Worm (Caenorhabditis elegans) whole organism, L4 larva: ENCODE data around the gene F53B7.4.

Source experiments
- F10B5.3 ChIP-seq: sonication (generic microtip); optimal IDR thresholded peaks from 2 replicates; lab custom pipeline; 2016; ENCODE audit warnings: mild to moderate bottlenecking, missing genetic modification characterization, missing compliant biosample characterization
- F44E2.7 ChIP-seq: fragments of 200-800 bp; sonication (Bioruptor generic); IDR thresholded peaks from 2 replicates; pipeline ENCODE4 v2.1.2; 2022; ENCODE audit warnings: missing genetic modification characterization, missing compliant biosample characterization
- F49E8.2 ChIP-seq: sonication (generic microtip); optimal IDR thresholded peaks from 2 replicates; lab custom pipeline; 2016; ENCODE audit warnings: missing compliant biosample characterization, mild to moderate bottlenecking, missing genetic modification characterization, borderline replicate concordance
- aha-1 ChIP-seq: fragments of 150-350 bp; peaks from one replicate; lab custom pipeline; 2014; ENCODE audit warnings: missing biosample characterization, missing genetic modification characterization
- cey-2 ChIP-seq: sonication (generic microtip); optimal IDR thresholded peaks from 3 replicates; lab custom pipeline; 2017; ENCODE audit warnings: missing genetic modification characterization, mild to moderate bottlenecking, missing compliant biosample characterization, antibody characterized with exemption, borderline replicate concordance; ENCODE audit not compliant: insufficient read depth
- daf-12 ChIP-seq: fragments of 150-350 bp; optimal IDR thresholded peaks from 2 replicates; lab custom pipeline; 2014; ENCODE audit warnings: missing biosample characterization, missing genetic modification reagents, missing genetic modification characterization
- daf-16 ChIP-seq, 3 experiments: sonication (generic microtip); optimal IDR thresholded peaks; 2 replicates each; lab custom pipeline; 2016 to 2017; ENCODE audit warnings: missing genetic modification characterization in 3 of 3, missing genetic modification reagents in 3 of 3, mild to moderate bottlenecking in 2 of 3, missing compliant biosample characterization in 2 of 3, missing biosample characterization in 1 of 3, moderate library complexity in 1 of 3
- daf-19 ChIP-seq: fragments of 200-800 bp; sonication (Bioruptor generic); conservative IDR thresholded peaks from 2 replicates; pipeline ENCODE4 v1.3.6; 2022; ENCODE audit warnings: missing genetic modification characterization, missing compliant biosample characterization
- daf-8 ChIP-seq: fragments of 200-800 bp; sonication (Bioruptor generic); IDR thresholded peaks from 2 replicates; pipeline ENCODE4 v1.3.6; 2022; ENCODE audit warnings: missing genetic modification characterization, missing compliant biosample characterization
- dmd-6 ChIP-seq: fragments of 200-800 bp; sonication (Bioruptor generic); IDR thresholded peaks from 2 replicates; pipeline ENCODE4 v1.3.6; 2022; ENCODE audit warnings: missing genetic modification reagents, missing genetic modification characterization, missing compliant biosample characterization
- dmd-8 ChIP-seq: fragments of 200-800 bp; sonication (Bioruptor generic); IDR thresholded peaks from 2 replicates; pipeline ENCODE4 v1.3.6; 2022; ENCODE audit warnings: missing genetic modification characterization, missing compliant biosample characterization
- dve-1 ChIP-seq: sonication (generic microtip); optimal IDR thresholded peaks from 2 replicates; lab custom pipeline; 2017; ENCODE audit warnings: antibody characterized with exemption, mild to moderate bottlenecking, missing genetic modification characterization, missing compliant biosample characterization; ENCODE audit not compliant: insufficient read depth
- egl-27 ChIP-seq: sonication (generic microtip); optimal IDR thresholded peaks from 3 replicates; lab custom pipeline; 2017; ENCODE audit warnings: missing biosample characterization, missing genetic modification reagents, missing genetic modification characterization
- hif-1 ChIP-seq, 2 experiments: sonication (generic microtip); optimal IDR thresholded peaks; 2 replicates each; lab custom pipeline; 2016 to 2017; ENCODE audit warnings: missing compliant biosample characterization in 2 of 2, missing genetic modification characterization in 2 of 2, missing genetic modification reagents in 2 of 2, missing genotype in 2 of 2, mild to moderate bottlenecking in 1 of 2
- hlh-11 ChIP-seq: fragments of 200-800 bp; sonication (Bioruptor generic); optimal IDR thresholded peaks from 2 replicates; lab custom pipeline; 2018; ENCODE audit warnings: mild to moderate bottlenecking, missing genetic modification characterization, missing compliant biosample characterization
- jun-1 ChIP-seq: fragments of 150-350 bp; optimal IDR thresholded peaks from 2 replicates; lab custom pipeline; 2014; ENCODE audit warnings: missing biosample characterization, missing genetic modification reagents, missing genetic modification characterization
- lin-1 ChIP-seq: fragments of 200-800 bp; sonication (Bioruptor generic); IDR thresholded peaks from 2 replicates; pipeline ENCODE4 v1.3.6; 2022; ENCODE audit warnings: missing genetic modification reagents, missing genetic modification characterization, missing compliant biosample characterization
- lir-3 ChIP-seq: sonication (generic microtip); optimal IDR thresholded peaks from 2 replicates; lab custom pipeline; 2016; ENCODE audit warnings: mild to moderate bottlenecking, missing genetic modification characterization, missing compliant biosample characterization
- madf-5 ChIP-seq, 2 experiments: fragments of 200-800 bp; sonication (Bioruptor generic); IDR thresholded peaks; 2 replicates each; pipeline ENCODE4 v1.3.6; 2022; ENCODE audit warnings: missing compliant biosample characterization in 2 of 2, missing genetic modification characterization in 2 of 2
- mdl-1 ChIP-seq, 2 experiments: fragments of 150-350 bp in 1 of 2; sonication (generic microtip) in 1 of 2; optimal IDR thresholded peaks; 2 replicates each; lab custom pipeline; 2014 to 2017; ENCODE audit warnings: missing biosample characterization in 2 of 2, missing genetic modification characterization in 2 of 2
- mep-1 ChIP-seq: fragments of 150-350 bp; sonication (generic microtip); optimal IDR thresholded peaks from 3 replicates; lab custom pipeline; 2014; ENCODE audit warnings: missing biosample characterization, missing genetic modification characterization
- nhr-111 ChIP-seq: fragments of 200-800 bp; sonication (Bioruptor generic); optimal IDR thresholded peaks from 2 replicates; lab custom pipeline; 2018; ENCODE audit warnings: mild to moderate bottlenecking, missing genetic modification characterization, missing compliant biosample characterization
- nhr-237 ChIP-seq: sonication (generic microtip); optimal IDR thresholded peaks from 2 replicates; lab custom pipeline; 2017; ENCODE audit warnings: missing biosample characterization, missing genetic modification characterization
- nhr-41 ChIP-seq: fragments of 200-800 bp; sonication (Bioruptor generic); IDR thresholded peaks from 2 replicates; pipeline ENCODE4 v1.3.6; 2022; ENCODE audit warnings: missing genetic modification reagents, missing genetic modification characterization, missing compliant biosample characterization
- nhr-48 ChIP-seq: sonication (generic microtip); optimal IDR thresholded peaks from 2 replicates; lab custom pipeline; 2016; ENCODE audit warnings: mild to moderate bottlenecking, missing genetic modification characterization, missing compliant biosample characterization
- nhr-77 ChIP-seq: fragments of 150-350 bp; optimal IDR thresholded peaks from 2 replicates; lab custom pipeline; 2014; ENCODE audit warnings: missing biosample characterization, missing genetic modification characterization
- pha-4 ChIP-seq, 2 experiments: fragments of 150-350 bp in 1 of 2; fragments of 200-800 bp in 1 of 2; sonication (Bioruptor generic) in 1 of 2; IDR thresholded peaks in 1 of 2; optimal IDR thresholded peaks in 1 of 2; 2 replicates each; pipeline versions ENCODE4 v1.3.6 to Lab custom; 2014 to 2022; ENCODE audit warnings: missing genetic modification characterization in 2 of 2, missing genetic modification reagents in 2 of 2, missing biosample characterization in 1 of 2, missing compliant biosample characterization in 1 of 2
- pqm-1 ChIP-seq: sonication (generic microtip); optimal IDR thresholded peaks from 2 replicates; lab custom pipeline; 2017; ENCODE audit warnings: missing biosample characterization, missing genetic modification characterization
- saeg-2 ChIP-seq: fragments of 200-800 bp; sonication (Bioruptor generic); IDR thresholded peaks from 2 replicates; pipeline ENCODE4 v1.3.6; 2022; ENCODE audit warnings: missing genetic modification reagents, missing genetic modification characterization, missing compliant biosample characterization
- set-16 ChIP-seq: fragments of 200-800 bp; sonication (Bioruptor generic); IDR thresholded peaks from 2 replicates; pipeline ENCODE4 v1.3.6; 2022; ENCODE audit warnings: missing genetic modification reagents, missing genetic modification characterization, missing compliant biosample characterization
- unc-62 ChIP-seq, 3 experiments: fragments of 150-350 bp in 1 of 3; sonication (generic microtip); optimal IDR thresholded peaks in 2 of 3; peaks in 1 of 3; 1 replicate in 1 of 3; 2 replicates in 2 of 3; lab custom pipeline; 2014 to 2017; ENCODE audit warnings: missing biosample characterization in 3 of 3, missing genetic modification characterization in 3 of 3, missing genetic modification reagents in 3 of 3, missing genotype in 1 of 3
- zfp-3 ChIP-seq: fragments of 200-800 bp; sonication (Bioruptor generic); conservative IDR thresholded peaks from 2 replicates; pipeline ENCODE4 v1.3.6; 2022; ENCODE audit warnings: missing genetic modification reagents, missing genetic modification characterization, missing compliant biosample characterization
- zip-2 ChIP-seq: fragments of 150-350 bp; optimal IDR thresholded peaks from 2 replicates; lab custom pipeline; 2014; ENCODE audit warnings: missing biosample characterization, missing genetic modification characterization

Gene F53B7.4

ce11 chrV:10955681-10956476 lies 46.5 kb downstream of the F53B7.4 start, which contains the start of gene F17C11.13:
Gene F17C11.13, plus strand, starts transcription at chrV:10955923.
- TF ChIP-seq zip-2 = no peak
- TF ChIP-seq hif-1 (tag; optimal IDR thresholded peaks at IDR 0.05; lab: Kevin White, UChicago) = no peak
- no peak for TF ChIP-seq set-16 (GFP tag; lab: Robert Waterston, UW)
- no peak for TF ChIP-seq daf-16 (GFP tag; optimal IDR thresholded peaks at IDR 0.05; lab: Kevin White, UChicago)
- TF ChIP-seq daf-16 (tag; optimal IDR thresholded peaks at IDR 0.05; lab: Kevin White, UChicago) = peak; percentile 17
- TF ChIP-seq F10B5.3 (tag; lab: Kevin White, UChicago) = no peak
- 0 out of 2 replicates have a peak, but pooled peaks have one; percentile 19 for TF ChIP-seq zfp-3 (GFP tag; lab: Robert Waterston, UW)
- TF ChIP-seq pqm-1 (tag; lab: Kevin White, UChicago) = peak; percentile 39
- TF ChIP-seq daf-19 (GFP tag; lab: Robert Waterston, UW) = no peak
- TF ChIP-seq nhr-111 (GFP tag; lab: Kevin White, UChicago) = no peak
- TF ChIP-seq aha-1 (tag; lab: Kevin White, UChicago) = peak; percentile 98
- peak; percentile 59 for TF ChIP-seq mep-1 (tag; lab: Kevin White, UChicago)
- TF ChIP-seq mdl-1 (tag; optimal IDR thresholded peaks at IDR 0.05; lab: Kevin White, UChicago) = no peak
- TF ChIP-seq unc-62 (GFP tag; optimal IDR thresholded peaks at IDR 0.05 in 1 of 2; lab: Kevin White, UChicago) = peak in 1 of 2 experiments; percentile 97
- no peak for TF ChIP-seq unc-62 (tag; optimal IDR thresholded peaks at IDR 0.05; lab: Kevin White, UChicago)
- TF ChIP-seq dve-1 (tag; lab: Kevin White, UChicago) = peak; percentile 36
- no peak for TF ChIP-seq egl-27 (tag; lab: Kevin White, UChicago)
- TF ChIP-seq madf-5 (GFP tag; IDR thresholded peaks at IDR 0.05; lab: Robert Waterston, UW) = no peak
- TF ChIP-seq nhr-77 = peak; percentile 39
- TF ChIP-seq hlh-11 (tag; lab: Kevin White, UChicago) = peak; percentile 8
- TF ChIP-seq F49E8.2 (tag; lab: Kevin White, UChicago) = no peak
- no peak for TF ChIP-seq daf-12 (tag; lab: Kevin White, UChicago)
- no peak for TF ChIP-seq lin-1 (GFP tag; lab: Robert Waterston, UW)
- no peak for TF ChIP-seq dmd-8 (GFP tag; lab: Robert Waterston, UW)
- peak; percentile 23; the same call in 1 of the 2 replicates for TF ChIP-seq dmd-6 (GFP tag; lab: Robert Waterston, UW)
- TF ChIP-seq F44E2.7 (GFP tag; lab: Robert Waterston, UW) = no peak
- TF ChIP-seq cey-2 = no peak
- TF ChIP-seq nhr-237 (tag; lab: Kevin White, UChicago) = no peak
- no peak for TF ChIP-seq daf-8 (GFP tag; lab: Robert Waterston, UW)
- no peak for TF ChIP-seq saeg-2

- TF ChIP-seq nhr-41 (GFP tag; lab: Robert Waterston, UW) (no peak), zfp-3 (GFP tag; lab: Robert Waterston, UW) (no peak), aha-1 (tag; lab: Kevin White, UChicago) (no peak), daf-16 (GFP tag; optimal IDR thresholded peaks at IDR 0.05; lab: Kevin White, UChicago) (no peak), daf-16 (tag; optimal IDR thresholded peaks at IDR 0.05; lab: Kevin White, UChicago) (peak; percentile 27), pha-4 (GFP tag; IDR thresholded peaks at IDR 0.05; lab: Robert Waterston, UW) (no peak), pha-4 (tag; optimal IDR thresholded peaks at IDR 0.05; lab: Kevin White, UChicago) (no peak), dve-1 (tag; lab: Kevin White, UChicago) (peak; percentile 7), lir-3 (tag; lab: Kevin White, UChicago) (no peak), daf-8 (GFP tag; lab: Robert Waterston, UW) (no peak), jun-1 (tag; lab: Kevin White, UChicago) (no peak), cey-2 (no peak), mdl-1 (tag; optimal IDR thresholded peaks at IDR 0.05; lab: Kevin White, UChicago) (no peak), nhr-48 (tag; lab: Kevin White, UChicago) (no peak)
Observed at ce11 chrV:10954832-10955231, 47.5 kb downstream of the F53B7.4 start, which contains the start of gene F17C11.6. Gene F17C11.6, plus strand, starts transcription at chrV:10955121.
